Fruit fly (Drosophila melanogaster): Measurements from ENCODE around the gene Prosbeta2R1.
A peak's percentile ranks its signal among the peaks of the same experiment; 100 is the strongest.

dm6 chrX:5786559-5786958, 22.2 kb upstream of the Prosbeta2R1 start:
- peak; percentile 71 for TF ChIP-seq Sox14 (GFP tag; optimal IDR thresholded peaks at IDR 0.05)
- no peak for TF ChIP-seq dsx (GFP tag; optimal IDR thresholded peaks at IDR 0.05; ENCODE audit: poor library complexity, severe bottlenecking)
- TF ChIP-seq CG11902 (GFP tag; optimal IDR thresholded peaks at IDR 0.05) = no peak
- peak; percentile 62 for TF ChIP-seq dac (GFP tag; optimal IDR thresholded peaks at IDR 0.05)
- peak; percentile 71 for TF ChIP-seq Smox (GFP tag; optimal IDR thresholded peaks at IDR 0.05)
- TF ChIP-seq CG6276 (GFP tag; optimal IDR thresholded peaks at IDR 0.05) = no peak
- peak; percentile 79 for TF ChIP-seq OdsH (GFP tag; optimal IDR thresholded peaks at IDR 0.05)
- peak; percentile 63 for TF ChIP-seq Gug (GFP tag; IDR thresholded peaks at IDR 0.05)
- TF ChIP-seq CG1621 (tag; optimal IDR thresholded peaks at IDR 0.05) = no peak
- peak; percentile 89 for TF ChIP-seq CG32006 (GFP tag; optimal IDR thresholded peaks at IDR 0.05)
- TF ChIP-seq CG8119 (GFP tag; IDR thresholded peaks at IDR 0.05) = peak; percentile 93
